Fruit fly (Drosophila melanogaster): ENCODE measurements around the gene SmB.

- TF ChIP-seq rgr (GFP tag; optimal IDR thresholded peaks at IDR 0.05) (peak; percentile 72), Myc (optimal IDR thresholded peaks at IDR 0.05) (no peak), h (GFP tag; optimal IDR thresholded peaks at IDR 0.05) (no peak), lola (GFP tag; optimal IDR thresholded peaks at IDR 0.05) (no peak), pan (optimal IDR thresholded peaks at IDR 0.05) (no peak), usp (GFP tag; optimal IDR thresholded peaks at IDR 0.05) (no peak), Jra (GFP tag; optimal IDR thresholded peaks at IDR 0.05) (peak; percentile 66), psq (GFP tag; optimal IDR thresholded peaks at IDR 0.05) (peak; percentile 62), OdsH (GFP tag; optimal IDR thresholded peaks at IDR 0.05) (peak; percentile 69), Abd-B (GFP tag; optimal IDR thresholded peaks at IDR 0.05) (no peak), HLH106 (tag; optimal IDR thresholded peaks at IDR 0.05) (peak; percentile 65)
Observed at dm6 chr2L:10430802-10431476, 4.5 kb upstream of the SmB start, which contains the start of the genes Bug22 and TfIIB.

Measured in whole organism, wandering third instar larva.